Worm (Caenorhabditis elegans) whole organism, L4 larva: ENCODE results near the gene F13A2.2.

ENCODE experiments used
- ZK546.5 ChIP-seq, 2 experiments: sonication (generic microtip); optimal IDR thresholded peaks; 2 replicates each; lab custom pipeline; 2017; ENCODE audit warnings: missing biosample characterization in 2 of 2, missing genetic modification characterization in 2 of 2
- ama-1 ChIP-seq: fragments of 150-350 bp; optimal IDR thresholded peaks from 2 replicates; lab custom pipeline; 2014; ENCODE audit warnings: inconsistent platforms, mixed read lengths
- ceh-20 ChIP-seq: fragments of 200-800 bp; sonication (Bioruptor generic); IDR thresholded peaks from 2 replicates; pipeline ENCODE4 v1.3.6; 2022; ENCODE audit warnings: missing genetic modification reagents, missing genetic modification characterization, missing compliant biosample characterization
- fkh-10 ChIP-seq: fragments of 150-350 bp; optimal IDR thresholded peaks from 2 replicates; lab custom pipeline; 2014; ENCODE audit warnings: missing biosample characterization, missing genetic modification reagents, missing genetic modification characterization
- mdl-1 ChIP-seq, 2 experiments: fragments of 150-350 bp in 1 of 2; sonication (generic microtip) in 1 of 2; optimal IDR thresholded peaks; 2 replicates each; lab custom pipeline; 2014 to 2017; ENCODE audit warnings: missing biosample characterization in 2 of 2, missing genetic modification characterization in 2 of 2
- nhr-28 ChIP-seq: fragments of 150-350 bp; optimal IDR thresholded peaks from 2 replicates; lab custom pipeline; 2014; ENCODE audit warnings: missing biosample characterization, missing genetic modification characterization
- unc-39 ChIP-seq: sonication (generic microtip); optimal IDR thresholded peaks from 2 replicates; lab custom pipeline; 2017; ENCODE audit warnings: missing biosample characterization, missing genetic modification characterization
- zfp-2 ChIP-seq: sonication (generic microtip); optimal IDR thresholded peaks from 2 replicates; lab custom pipeline; 2016; ENCODE audit warnings: mild to moderate bottlenecking, missing genetic modification characterization, missing compliant biosample characterization

ce11 chrV:4410643-4411042 lies 26.3 kb upstream of the F13A2.2 start, which contains the start of gene Y47D7A.3:
- TF ChIP-seq mdl-1 (tag; optimal IDR thresholded peaks at IDR 0.05; lab: Kevin White, UChicago) (no peak), zfp-2 (no peak), ama-1 (no peak), ceh-20 (no peak), nhr-28 (no peak), fkh-10 (GFP tag; lab: Kevin White, UChicago) (no peak), unc-39 (tag; lab: Kevin White, UChicago) (no peak), ZK546.5 (tag; optimal IDR thresholded peaks at IDR 0.05; lab: Kevin White, UChicago) (no peak)
